Worm (Caenorhabditis elegans) whole organism, early embryonic: ENCODE results near the gene cisd-3.1.
A peak's percentile ranks its signal among the peaks of the same experiment; 100 is the strongest.

Source experiments
- B0310.2 ChIP-seq: sonication (generic microtip); optimal IDR thresholded peaks from 2 replicates; lab custom pipeline; 2016; ENCODE audit warnings: mild to moderate bottlenecking, missing genetic modification characterization, missing compliant biosample characterization
- F13C5.2 ChIP-seq: sonication (generic microtip); optimal IDR thresholded peaks from 2 replicates; lab custom pipeline; 2017; ENCODE audit warnings: mild to moderate bottlenecking, missing genetic modification characterization, inconsistent platforms, missing compliant biosample characterization
- aly-1 ChIP-seq: sonication (generic microtip); optimal IDR thresholded peaks from 2 replicates; lab custom pipeline; 2016; ENCODE audit warnings: missing genetic modification characterization, missing compliant biosample characterization
- ama-1 ChIP-seq: fragments of 150-350 bp; optimal IDR thresholded peaks from 2 replicates; lab custom pipeline; 2014
- ceh-13 ChIP-seq: fragments of 200-800 bp; sonication (Bioruptor generic); optimal IDR thresholded peaks from 2 replicates; lab custom pipeline; 2018; ENCODE audit warnings: mild to moderate bottlenecking, missing genetic modification characterization, missing compliant biosample characterization
- ceh-36 ChIP-seq: sonication (generic microtip); optimal IDR thresholded peaks from 2 replicates; lab custom pipeline; 2016; ENCODE audit warnings: missing genetic modification characterization, inconsistent platforms, missing compliant biosample characterization
- ets-7 ChIP-seq: sonication (generic microtip); optimal IDR thresholded peaks from 2 replicates; lab custom pipeline; 2016; ENCODE audit warnings: missing genotype, missing genetic modification characterization, missing compliant biosample characterization
- flt-1 ChIP-seq: fragments of 200-800 bp; sonication (Bioruptor generic); IDR thresholded peaks from 2 replicates; pipeline ENCODE4 v1.3.6; 2022; ENCODE audit warnings: missing genetic modification characterization, missing compliant biosample characterization
- hmbx-1 ChIP-seq: sonication (generic microtip); optimal IDR thresholded peaks from 2 replicates; lab custom pipeline; 2016; ENCODE audit warnings: mild to moderate bottlenecking, missing genetic modification characterization, missing compliant biosample characterization
- hmg-4 ChIP-seq: fragments of 200-800 bp; sonication (Bioruptor generic); optimal IDR thresholded peaks from 2 replicates; lab custom pipeline; 2018; ENCODE audit warnings: mild to moderate bottlenecking, missing genetic modification characterization, missing compliant biosample characterization
- hnd-1 ChIP-seq: sonication (generic microtip); optimal IDR thresholded peaks from 2 replicates; lab custom pipeline; 2016; ENCODE audit warnings: missing genetic modification characterization, missing compliant biosample characterization
- pes-1 ChIP-seq: fragments of 200-800 bp; sonication (Bioruptor generic); IDR thresholded peaks from 2 replicates; pipeline ENCODE4 v1.3.6; 2022; ENCODE audit warnings: missing genetic modification reagents, missing genetic modification characterization, missing compliant biosample characterization
- scrt-1 ChIP-seq: fragments of 200-800 bp; sonication (Bioruptor generic); IDR thresholded peaks from 2 replicates; pipeline ENCODE4 v1.3.6; 2022; ENCODE audit warnings: missing genetic modification characterization, missing compliant biosample characterization
- sea-1 ChIP-seq: fragments of 200-800 bp; sonication (Bioruptor generic); conservative IDR thresholded peaks from 2 replicates; pipeline ENCODE4 v1.3.6; 2022; ENCODE audit warnings: missing genetic modification characterization, missing compliant biosample characterization
- tbx-11 ChIP-seq: fragments of 200-800 bp; sonication (Bioruptor generic); IDR thresholded peaks from 2 replicates; pipeline ENCODE4 v1.3.6; 2022; ENCODE audit warnings: missing genetic modification characterization, missing compliant biosample characterization
- tbx-37 ChIP-seq: fragments of 200-800 bp; sonication (Bioruptor generic); conservative IDR thresholded peaks from 2 replicates; pipeline ENCODE4 v1.3.6; 2022; ENCODE audit warnings: missing genetic modification reagents, missing genetic modification characterization, missing compliant biosample characterization
- tra-4 ChIP-seq: sonication (generic microtip); optimal IDR thresholded peaks from 2 replicates; lab custom pipeline; 2017; ENCODE audit warnings: missing genetic modification characterization, missing compliant biosample characterization

Gene cisd-3.1

DNA sequence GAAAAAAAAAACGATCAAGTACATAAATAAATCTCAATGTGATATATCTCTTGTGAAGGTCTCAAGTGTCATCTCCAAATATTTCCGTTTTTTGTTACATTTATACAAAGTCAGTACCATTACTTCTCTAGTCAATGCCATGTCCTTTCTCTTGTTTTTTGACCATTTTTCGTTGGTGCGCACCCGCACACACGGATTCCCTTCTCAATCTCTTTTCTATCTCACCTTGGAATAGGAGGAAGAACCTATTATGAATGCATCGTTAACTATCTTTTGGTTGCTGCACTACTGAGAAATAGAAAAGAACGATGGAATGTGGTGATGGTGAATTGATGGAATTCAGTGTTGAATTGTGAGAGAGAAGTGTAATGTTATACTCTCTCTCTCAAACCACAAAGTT lies 24.9 kb upstream of the cisd-3.1 start:
- no peak for TF ChIP-seq B0310.2 (tag; lab: Kevin White, UChicago)
- TF ChIP-seq ceh-36 (tag; lab: Kevin White, UChicago), result no peak
- TF ChIP-seq tbx-11 (GFP tag; lab: Robert Waterston, UW), result no peak
- no peak for TF ChIP-seq ama-1 (lab: Kevin White, UChicago)
- TF ChIP-seq tra-4 (tag; lab: Kevin White, UChicago), result no peak
- TF ChIP-seq tbx-37 (GFP tag; lab: Robert Waterston, UW), result no peak
- TF ChIP-seq ets-7 (tag; lab: Kevin White, UChicago), result no peak
- TF ChIP-seq scrt-1 (GFP tag; lab: Robert Waterston, UW), result no peak
- TF ChIP-seq aly-1 (tag; lab: Kevin White, UChicago), result no peak
- TF ChIP-seq hmbx-1 (tag; lab: Kevin White, UChicago), result no peak

DNA sequence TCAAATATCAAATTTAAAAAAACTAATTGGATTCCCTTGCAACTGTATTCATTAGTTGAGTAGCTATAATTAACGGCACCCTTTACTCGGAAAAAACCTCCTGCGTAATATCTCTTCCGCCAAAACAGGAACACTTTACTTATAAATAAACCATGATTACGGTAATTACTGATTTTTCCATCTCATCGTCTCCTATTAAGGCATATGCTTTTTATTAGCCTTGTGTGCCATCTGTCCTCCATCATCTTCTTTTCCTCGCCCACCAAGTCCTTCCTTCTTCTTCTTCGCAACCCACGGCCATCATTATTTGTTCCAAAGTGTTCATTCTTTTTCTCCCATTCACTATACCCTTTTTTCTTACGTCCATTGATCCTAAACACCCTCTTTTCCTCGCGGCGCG lies 23.3 kb upstream of the cisd-3.1 start:
- no peak for TF ChIP-seq hnd-1
- peak; percentile 30 for TF ChIP-seq hmg-4 (GFP tag; lab: Kevin White, UChicago)

DNA sequence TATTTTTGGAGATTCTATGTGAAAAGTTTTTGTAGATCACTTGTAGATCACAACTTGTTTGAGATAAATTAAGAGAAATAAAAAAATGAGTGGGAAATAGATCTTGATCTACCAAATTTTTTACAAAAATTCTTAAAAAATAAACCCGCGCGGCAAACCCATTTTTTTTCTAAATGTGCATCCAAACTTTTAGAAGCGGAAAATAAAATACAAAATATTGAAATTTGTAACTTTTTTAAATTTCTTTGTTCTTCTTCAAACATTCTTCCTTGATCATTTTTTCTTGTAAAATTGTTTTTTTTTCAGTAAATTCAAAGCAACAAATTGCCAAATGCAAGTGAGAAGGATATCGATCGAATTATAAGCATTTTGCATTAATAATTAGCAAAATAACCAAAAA lies 22.6 kb upstream of the cisd-3.1 start, which contains the start of gene cdh-4:
Gene cdh-4 (plus strand): TSS at position 301 of the 400 bp plus-strand sequence.
- TF ChIP-seq ceh-13 (no peak), ceh-36 (tag; lab: Kevin White, UChicago) (no peak), sea-1 (GFP tag; lab: Robert Waterston, UW) (no peak), aly-1 (tag; lab: Kevin White, UChicago) (no peak), flt-1 (GFP tag; lab: Robert Waterston, UW) (no peak)

DNA sequence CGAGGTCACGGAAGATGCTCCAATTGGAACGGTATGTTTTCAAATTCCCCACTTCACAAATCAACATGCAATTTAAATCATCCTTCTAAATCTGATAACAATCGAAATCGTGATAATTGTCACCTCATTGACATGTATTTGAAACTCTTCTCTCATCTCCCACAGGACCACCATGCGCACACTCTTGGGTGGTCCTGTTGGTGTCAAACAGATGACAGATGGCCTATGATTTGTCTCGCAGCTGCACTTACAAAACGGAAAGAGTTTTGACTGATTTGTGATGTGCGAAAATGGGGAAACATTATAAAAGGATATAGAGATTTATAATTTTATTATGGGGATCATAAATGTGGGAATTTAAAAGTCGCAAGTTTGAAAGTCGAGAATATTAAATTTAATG lies 19.3 kb upstream of the cisd-3.1 start:
- TF ChIP-seq ceh-36 (tag; lab: Kevin White, UChicago) (no peak), aly-1 (tag; lab: Kevin White, UChicago) (no peak), ama-1 (lab: Kevin White, UChicago) (no peak), sea-1 (GFP tag; lab: Robert Waterston, UW) (no peak), F13C5.2 (tag; lab: Kevin White, UChicago) (no peak), scrt-1 (GFP tag; lab: Robert Waterston, UW) (no peak), tbx-37 (GFP tag; lab: Robert Waterston, UW) (no peak), hmg-4 (GFP tag; lab: Kevin White, UChicago) (no peak), B0310.2 (tag; lab: Kevin White, UChicago) (no peak), tbx-11 (GFP tag; lab: Robert Waterston, UW) (no peak), ets-7 (tag; lab: Kevin White, UChicago) (no peak), tra-4 (tag; lab: Kevin White, UChicago) (no peak), hmbx-1 (tag; lab: Kevin White, UChicago) (no peak), pes-1 (no peak), ceh-13 (no peak)

DNA sequence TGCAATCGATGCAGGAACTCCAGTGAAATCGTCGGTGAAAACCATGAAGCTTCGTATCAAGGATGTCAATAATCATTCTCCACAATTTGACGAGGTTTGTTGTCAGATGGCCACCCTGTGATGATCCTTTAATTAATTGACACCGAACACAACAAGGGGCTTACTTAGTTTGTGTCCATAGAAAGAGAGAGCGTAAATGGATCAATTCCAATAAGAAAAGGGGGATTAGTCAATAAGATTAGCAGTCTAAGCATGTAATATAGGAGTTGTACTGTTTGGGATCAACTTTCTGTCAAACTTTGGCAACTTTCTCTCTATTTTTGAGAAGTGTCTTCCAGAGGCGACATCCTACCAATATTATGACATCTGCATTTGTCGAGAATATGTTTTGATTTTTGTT lies 18.6 kb upstream of the cisd-3.1 start:
- no peak for TF ChIP-seq tbx-37 (GFP tag; lab: Robert Waterston, UW)
- TF ChIP-seq ceh-36 (tag; lab: Kevin White, UChicago), result peak; percentile 59

DNA sequence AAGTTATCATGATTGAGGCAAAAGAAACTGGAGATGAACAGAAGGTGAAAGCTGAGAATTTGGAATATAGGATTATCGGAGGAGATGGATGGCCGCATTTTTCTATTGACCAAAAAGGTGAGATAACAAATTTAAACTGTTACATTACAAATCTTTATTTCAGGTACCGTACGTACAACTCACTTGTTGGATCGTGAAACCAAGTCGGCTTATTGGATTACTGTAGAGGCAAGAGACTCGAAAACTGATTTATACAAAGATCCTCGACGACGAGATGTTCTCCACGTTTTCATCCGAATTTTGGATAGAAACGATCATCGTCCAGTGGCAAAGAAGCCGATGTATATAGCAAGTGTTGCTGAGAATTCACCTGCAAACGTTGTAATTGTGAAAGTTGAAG lies 16.7 kb upstream of the cisd-3.1 start:
- TF ChIP-seq pes-1, result no peak
- TF ChIP-seq ets-7 (tag; lab: Kevin White, UChicago), result no peak
- no peak for TF ChIP-seq ceh-13
- no peak for TF ChIP-seq tra-4 (tag; lab: Kevin White, UChicago)
- TF ChIP-seq aly-1 (tag; lab: Kevin White, UChicago), result no peak
- TF ChIP-seq hmbx-1 (tag; lab: Kevin White, UChicago), result no peak
- TF ChIP-seq flt-1 (GFP tag; lab: Robert Waterston, UW), result no peak

DNA sequence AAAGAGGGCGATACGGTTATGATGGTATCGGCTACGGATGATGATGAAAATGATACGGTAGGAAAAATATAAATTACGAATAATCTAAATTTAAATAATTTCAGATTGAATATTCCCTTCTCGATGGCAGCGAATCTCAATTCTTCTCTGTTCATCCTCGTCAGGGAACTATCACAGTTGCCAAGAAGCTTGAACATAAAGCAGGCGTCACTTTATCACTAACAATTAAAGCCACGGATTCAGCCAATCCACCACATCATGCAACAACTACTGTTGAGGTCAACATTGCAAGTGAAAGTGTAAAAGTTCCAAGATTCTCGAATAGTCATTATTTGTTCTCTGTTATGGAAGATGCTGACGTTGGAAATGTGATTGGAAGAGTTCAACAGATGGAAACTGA lies 11.7 kb upstream of the cisd-3.1 start:
- no peak for TF ChIP-seq pes-1
- TF ChIP-seq B0310.2 (tag; lab: Kevin White, UChicago), result no peak
- no peak for TF ChIP-seq ets-7 (tag; lab: Kevin White, UChicago)
- no peak for TF ChIP-seq tra-4 (tag; lab: Kevin White, UChicago)
- no peak for TF ChIP-seq tbx-37 (GFP tag; lab: Robert Waterston, UW)
- TF ChIP-seq hnd-1, result no peak
- no peak for TF ChIP-seq ama-1 (lab: Kevin White, UChicago)
- no peak for TF ChIP-seq aly-1 (tag; lab: Kevin White, UChicago)
- no peak for TF ChIP-seq ceh-13
- no peak for TF ChIP-seq flt-1 (GFP tag; lab: Robert Waterston, UW)
- TF ChIP-seq F13C5.2 (tag; lab: Kevin White, UChicago), result no peak
- no peak for TF ChIP-seq hmbx-1 (tag; lab: Kevin White, UChicago)
- no peak for TF ChIP-seq hmg-4 (GFP tag; lab: Kevin White, UChicago)
- no peak for TF ChIP-seq scrt-1 (GFP tag; lab: Robert Waterston, UW)
- TF ChIP-seq tbx-11 (GFP tag; lab: Robert Waterston, UW), result no peak
- no peak for TF ChIP-seq ceh-36 (tag; lab: Kevin White, UChicago)
- TF ChIP-seq sea-1 (GFP tag; lab: Robert Waterston, UW), result no peak

DNA sequence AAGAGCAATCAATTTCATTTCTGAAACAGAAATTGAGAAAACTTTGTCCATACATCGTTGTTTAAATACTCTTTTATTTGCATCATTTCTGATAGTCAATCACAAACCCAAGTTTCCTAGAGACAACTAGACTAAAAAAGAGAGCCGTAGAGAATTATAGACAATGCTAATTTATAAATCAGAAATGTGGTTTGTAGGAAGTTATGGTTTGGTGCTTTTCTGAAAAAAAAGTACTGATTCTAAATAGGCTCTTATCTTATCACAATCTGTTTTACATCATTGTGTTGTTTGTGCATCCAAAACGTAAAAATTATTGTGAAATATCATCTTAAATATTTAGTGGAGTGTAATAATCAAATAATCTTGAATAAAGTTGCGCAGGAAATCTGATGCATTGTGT lies 2.1 kb upstream of the cisd-3.1 start, which contains the start of gene ugt-62:
Gene ugt-62 (minus strand): TSS at position 20 of the 400 bp plus-strand sequence.
- TF ChIP-seq B0310.2 (tag; lab: Kevin White, UChicago), result no peak
- TF ChIP-seq F13C5.2 (tag; lab: Kevin White, UChicago), result no peak
- TF ChIP-seq ama-1 (lab: Kevin White, UChicago), result no peak
- TF ChIP-seq tbx-11 (GFP tag; lab: Robert Waterston, UW), result no peak
- TF ChIP-seq scrt-1 (GFP tag; lab: Robert Waterston, UW), result no peak
- TF ChIP-seq hnd-1, result no peak
- TF ChIP-seq pes-1, result no peak
- TF ChIP-seq ets-7 (tag; lab: Kevin White, UChicago), result no peak
- TF ChIP-seq aly-1 (tag; lab: Kevin White, UChicago), result no peak
- no peak for TF ChIP-seq tra-4 (tag; lab: Kevin White, UChicago)
- no peak for TF ChIP-seq flt-1 (GFP tag; lab: Robert Waterston, UW)
- TF ChIP-seq hmbx-1 (tag; lab: Kevin White, UChicago), result no peak
